Worm (Caenorhabditis elegans): Measurements from ENCODE around the gene col-147.

- TF ChIP-seq tab-1 (GFP tag; IDR thresholded peaks at IDR 0.05) (no peak), klf-2 (GFP tag; conservative IDR thresholded peaks at IDR 0.05) (no peak), ztf-29 (GFP tag; IDR thresholded peaks at IDR 0.05) (no peak), med-1 (GFP tag; optimal IDR thresholded peaks at IDR 0.05; ENCODE audit: insufficient read depth) (no peak), cog-1 (tag; optimal IDR thresholded peaks at IDR 0.05) (no peak), flt-1 (GFP tag; IDR thresholded peaks at IDR 0.05) (no peak), ref-1 (GFP tag; conservative IDR thresholded peaks at IDR 0.05) (no peak), ztf-23 (GFP tag; IDR thresholded peaks at IDR 0.05) (no peak)
These were observed 10.3 kb downstream of the col-147 start, which contains the start of gene idpc-5 for ce11 chrV:9622834-9623233.
